Fruit fly (Drosophila melanogaster) Kc167 (cell line): Measurements from ENCODE around the gene CG11608.

Experiments
- Myc ChIP-seq: fragments of >200 bp; optimal IDR thresholded peaks from 2 replicates; lab custom pipeline; 2017; ENCODE audit warnings: missing external identifiers
- psq ChIP-seq: fragments of >200 bp; optimal IDR thresholded peaks from 2 replicates; lab custom pipeline; 2017; ENCODE audit warnings: missing external identifiers

DNA sequence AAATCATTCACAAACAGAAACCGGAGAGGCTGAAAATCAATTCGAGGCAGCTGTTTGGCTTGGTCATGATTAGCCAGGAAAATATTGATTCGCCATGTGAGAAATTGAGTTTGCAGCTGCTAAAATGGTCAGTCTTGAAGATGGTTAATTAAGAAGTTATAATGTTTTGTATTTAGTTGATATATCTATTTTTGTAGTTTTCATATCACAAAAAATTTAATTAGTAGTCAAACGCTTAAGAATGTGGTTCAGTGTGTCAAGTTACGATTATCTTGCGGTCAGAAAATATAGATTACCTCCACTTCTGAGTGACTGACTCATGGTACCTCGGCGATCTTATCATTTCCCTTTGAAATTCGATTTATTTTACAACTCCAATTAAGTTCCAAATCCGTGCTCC is 8.6 kb downstream of the CG11608 start:
- TF ChIP-seq psq (lab: Kevin White, UChicago) (no peak), Myc (lab: Kevin White, UChicago) (no peak)
